Worm (Caenorhabditis elegans) whole organism, L4/young adult: ENCODE measurements around the gene str-222.

Experiments
- W03F9.2 ChIP-seq: fragments of 150-350 bp; optimal IDR thresholded peaks from 2 replicates; lab custom pipeline; 2014; ENCODE audit warnings: missing biosample characterization, missing genetic modification characterization
- dao-5 ChIP-seq: sonication (generic microtip); optimal IDR thresholded peaks from 2 replicates; lab custom pipeline; 2016; ENCODE audit warnings: missing genotype, missing genetic modification characterization, moderate library complexity, missing compliant biosample characterization
- him-1 ChIP-seq: sonication (generic microtip); optimal IDR thresholded peaks from 2 replicates; lab custom pipeline; 2016; ENCODE audit warnings: missing genotype, missing genetic modification reagents, missing genetic modification characterization, missing compliant biosample characterization

DNA sequence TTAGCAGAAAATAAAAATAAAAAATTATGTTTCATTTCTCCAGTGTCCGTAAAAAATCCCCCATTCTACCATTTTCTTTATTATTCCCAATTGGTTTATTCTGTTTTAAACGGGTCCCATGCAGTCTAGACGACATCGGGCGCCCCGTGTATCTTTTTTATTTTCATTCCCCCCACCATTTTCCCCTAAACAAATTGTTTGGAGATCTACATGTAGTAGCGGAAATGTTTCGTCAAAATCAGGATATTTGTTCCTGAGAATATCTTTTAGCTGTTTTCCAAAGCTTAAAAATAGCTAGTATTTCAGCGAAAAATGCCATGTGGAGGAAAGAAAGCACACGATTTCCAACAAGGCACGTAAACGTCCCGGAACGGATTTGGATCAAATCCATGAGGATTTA lies 47.8 kb upstream of the str-222 start, which contains the start of gene F16B4.5:
- TF ChIP-seq dao-5 (tag; lab: Kevin White, UChicago) (no peak), him-1 (tag; lab: Kevin White, UChicago) (no peak), W03F9.2 (no peak)
